Worm (Caenorhabditis elegans) whole organism, L1 larva: ENCODE data around the gene srx-21.

Experiments
- C04F5.9 ChIP-seq: sonication (generic microtip); optimal IDR thresholded peaks from 2 replicates; lab custom pipeline; 2016; ENCODE audit warnings: missing genetic modification characterization, missing compliant biosample characterization
- C16A3.4 ChIP-seq: fragments of 150-350 bp; optimal IDR thresholded peaks from 2 replicates; lab custom pipeline; 2014; ENCODE audit warnings: missing biosample characterization, missing genetic modification characterization
- alr-1 ChIP-seq: fragments of 200-800 bp; sonication (Bioruptor generic); optimal IDR thresholded peaks from 2 replicates; lab custom pipeline; 2018; ENCODE audit warnings: borderline replicate concordance, mild to moderate bottlenecking, missing genetic modification characterization, missing compliant biosample characterization
- aly-2 ChIP-seq: fragments of 150-350 bp; optimal IDR thresholded peaks from 2 replicates; lab custom pipeline; 2014; ENCODE audit warnings: missing biosample characterization, missing genetic modification characterization
- ceh-82 ChIP-seq, 3 experiments: fragments of 150-350 bp in 1 of 3; sonication (generic microtip) in 2 of 3; optimal IDR thresholded peaks; 2 replicates each; lab custom pipeline; 2014 to 2017; ENCODE audit warnings: missing biosample characterization in 3 of 3, missing genetic modification characterization in 3 of 3
- ceh-88 ChIP-seq: fragments of 200-800 bp; sonication (Bioruptor generic); IDR thresholded peaks from 2 replicates; pipeline ENCODE4 v1.3.6; 2022; ENCODE audit warnings: missing genetic modification characterization, missing compliant biosample characterization
- ces-1 ChIP-seq: fragments of 150-350 bp; optimal IDR thresholded peaks from 2 replicates; lab custom pipeline; 2014; ENCODE audit warnings: missing biosample characterization, missing genetic modification reagents, missing genetic modification characterization
- dpl-1 ChIP-seq, 3 experiments: fragments of 150-350 bp in 2 of 3; sonication (generic microtip) in 1 of 3; optimal IDR thresholded peaks; 2 replicates each; lab custom pipeline; 2014 to 2017; ENCODE audit warnings: missing biosample characterization in 3 of 3, missing genetic modification characterization in 3 of 3, missing genetic modification reagents in 3 of 3
- efl-1 ChIP-seq, 4 experiments: fragments of 150-350 bp; optimal IDR thresholded peaks in 3 of 4; peaks in 1 of 4; 1 replicate in 1 of 4; 2 replicates in 3 of 4; lab custom pipeline; 2014; ENCODE audit warnings: missing biosample characterization in 2 of 4, missing genetic modification characterization in 2 of 4, missing genetic modification reagents in 2 of 4
- egl-27 ChIP-seq, 2 experiments: fragments of 150-350 bp in 1 of 2; sonication (generic microtip); optimal IDR thresholded peaks; 3 replicates each; lab custom pipeline; 2017 to 2018; ENCODE audit warnings: missing biosample characterization in 2 of 2, missing genetic modification characterization in 2 of 2, missing genetic modification reagents in 2 of 2
- elt-2 ChIP-seq: sonication (generic microtip); optimal IDR thresholded peaks from 2 replicates; lab custom pipeline; 2016; ENCODE audit warnings: missing genetic modification characterization, mild to moderate bottlenecking, inconsistent platforms, missing compliant biosample characterization, missing genetic modification reagents
- ets-5 ChIP-seq: fragments of 200-800 bp; sonication (Bioruptor generic); IDR thresholded peaks from 2 replicates; pipeline ENCODE4 v1.3.6; 2022; ENCODE audit warnings: missing genetic modification characterization, missing compliant biosample characterization
- fkh-8 ChIP-seq: sonication (generic microtip); optimal IDR thresholded peaks from 2 replicates; lab custom pipeline; 2016; ENCODE audit warnings: mild to moderate bottlenecking, missing genetic modification characterization, missing compliant biosample characterization
- fos-1 ChIP-seq: fragments of 150-350 bp; optimal IDR thresholded peaks from 2 replicates; lab custom pipeline; 2014; ENCODE audit warnings: missing biosample characterization, missing genetic modification characterization
- grh-1 ChIP-seq: fragments of 200-800 bp; sonication (Bioruptor generic); IDR thresholded peaks from 2 replicates; pipeline ENCODE4 v1.3.6; 2022; ENCODE audit warnings: missing genetic modification reagents, missing genetic modification characterization, missing compliant biosample characterization
- hlh-17 ChIP-seq: fragments of 200-800 bp; sonication (Bioruptor generic); optimal IDR thresholded peaks from 2 replicates; lab custom pipeline; 2018; ENCODE audit warnings: missing genetic modification characterization, mild to moderate bottlenecking, missing compliant biosample characterization, moderate library complexity, borderline replicate concordance
- hlh-4 ChIP-seq: sonication (generic microtip); optimal IDR thresholded peaks from 2 replicates; lab custom pipeline; 2016; ENCODE audit warnings: mild to moderate bottlenecking, missing genetic modification characterization, missing compliant biosample characterization
- hpl-2 ChIP-seq: fragments of 150-350 bp; optimal IDR thresholded peaks from 2 replicates; lab custom pipeline; 2014; ENCODE audit warnings: missing biosample characterization, missing genetic modification reagents, missing genetic modification characterization
- irx-1 ChIP-seq: sonication (generic microtip); optimal IDR thresholded peaks from 2 replicates; lab custom pipeline; 2016; ENCODE audit warnings: missing genetic modification characterization, missing compliant biosample characterization
- isw-1 ChIP-seq: fragments of 200-800 bp; sonication (Bioruptor generic); IDR thresholded peaks from 2 replicates; pipeline ENCODE4 v1.3.6; 2022; ENCODE audit warnings: missing genetic modification characterization, missing compliant biosample characterization
- jun-1 ChIP-seq: fragments of 150-350 bp; optimal IDR thresholded peaks from 2 replicates; lab custom pipeline; 2014; ENCODE audit warnings: missing biosample characterization, missing genetic modification reagents, missing genetic modification characterization
- lin-13 ChIP-seq: fragments of 150-350 bp; optimal IDR thresholded peaks from 2 replicates; lab custom pipeline; 2014; ENCODE audit warnings: missing biosample characterization, missing genetic modification reagents, missing genetic modification characterization
- lin-14 ChIP-seq: fragments of 200-800 bp; sonication (Bioruptor generic); optimal IDR thresholded peaks from 2 replicates; lab custom pipeline; 2018; ENCODE audit warnings: mild to moderate bottlenecking, missing genetic modification characterization, moderate library complexity, missing compliant biosample characterization
- lin-35 ChIP-seq, 2 experiments: fragments of 150-350 bp; optimal IDR thresholded peaks; 2 replicates each; lab custom pipeline; 2014; ENCODE audit warnings: missing biosample characterization in 2 of 2, missing genetic modification characterization in 2 of 2, missing genetic modification reagents in 2 of 2
- lin-39 ChIP-seq: fragments of 150-350 bp; optimal IDR thresholded peaks from 2 replicates; lab custom pipeline; 2014; ENCODE audit warnings: missing biosample characterization, missing genetic modification reagents, missing genetic modification characterization
- mab-9 ChIP-seq: fragments of 200-800 bp; sonication (Bioruptor generic); IDR thresholded peaks from 2 replicates; pipeline ENCODE4 v1.3.6; 2022; ENCODE audit warnings: missing genetic modification reagents, missing genetic modification characterization, missing compliant biosample characterization
- nhr-11 ChIP-seq: fragments of 150-350 bp; optimal IDR thresholded peaks from 2 replicates; lab custom pipeline; 2014; ENCODE audit warnings: missing biosample characterization, missing genetic modification characterization
- nhr-12 ChIP-seq: sonication (generic microtip); optimal IDR thresholded peaks from 2 replicates; lab custom pipeline; 2017; ENCODE audit warnings: missing biosample characterization, missing genetic modification characterization
- nhr-19 ChIP-seq: fragments of 200-800 bp; sonication (Bioruptor generic); conservative IDR thresholded peaks from 2 replicates; pipeline ENCODE4 v1.3.6; 2022; ENCODE audit warnings: missing genetic modification characterization, missing compliant biosample characterization
- nhr-20 ChIP-seq: sonication (generic microtip); optimal IDR thresholded peaks from 2 replicates; lab custom pipeline; 2016; ENCODE audit warnings: mild to moderate bottlenecking, missing genetic modification characterization, missing compliant biosample characterization
- nhr-71 ChIP-seq: sonication (generic microtip); optimal IDR thresholded peaks from 2 replicates; lab custom pipeline; 2016; ENCODE audit warnings: mild to moderate bottlenecking, missing genetic modification characterization, moderate library complexity, missing compliant biosample characterization
- nhr-76 ChIP-seq: sonication (generic microtip); optimal IDR thresholded peaks from 2 replicates; lab custom pipeline; 2017; ENCODE audit warnings: missing biosample characterization, missing genetic modification characterization
- nhr-84 ChIP-seq: sonication (generic microtip); optimal IDR thresholded peaks from 2 replicates; lab custom pipeline; 2017; ENCODE audit warnings: missing biosample characterization, missing genetic modification characterization
- pqm-1 ChIP-seq: sonication (generic microtip); optimal IDR thresholded peaks from 3 replicates; lab custom pipeline; 2017; ENCODE audit warnings: missing biosample characterization, missing genetic modification characterization
- rnt-1 ChIP-seq: sonication (generic microtip); optimal IDR thresholded peaks from 2 replicates; lab custom pipeline; 2016; ENCODE audit warnings: mild to moderate bottlenecking, missing genetic modification characterization, moderate library complexity, missing compliant biosample characterization
- snu-23 ChIP-seq: sonication (generic microtip); optimal IDR thresholded peaks from 2 replicates; lab custom pipeline; 2016; ENCODE audit warnings: missing genetic modification characterization, missing compliant biosample characterization
- sup-37 ChIP-seq: fragments of 200-800 bp; sonication (Bioruptor generic); optimal IDR thresholded peaks from 2 replicates; lab custom pipeline; 2018; ENCODE audit warnings: mild to moderate bottlenecking, missing genetic modification characterization, missing compliant biosample characterization
- tbx-2 ChIP-seq: sonication (generic microtip); optimal IDR thresholded peaks from 2 replicates; lab custom pipeline; 2016; ENCODE audit warnings: missing genetic modification characterization, missing compliant biosample characterization
- unc-130 ChIP-seq: fragments of 150-350 bp; optimal IDR thresholded peaks from 2 replicates; lab custom pipeline; 2017; ENCODE audit warnings: missing biosample characterization, missing genetic modification characterization, inconsistent platforms
- unc-30 ChIP-seq: sonication (generic microtip); optimal IDR thresholded peaks from 2 replicates; lab custom pipeline; 2017; ENCODE audit warnings: missing biosample characterization, missing genetic modification characterization

Gene srx-21

DNA sequence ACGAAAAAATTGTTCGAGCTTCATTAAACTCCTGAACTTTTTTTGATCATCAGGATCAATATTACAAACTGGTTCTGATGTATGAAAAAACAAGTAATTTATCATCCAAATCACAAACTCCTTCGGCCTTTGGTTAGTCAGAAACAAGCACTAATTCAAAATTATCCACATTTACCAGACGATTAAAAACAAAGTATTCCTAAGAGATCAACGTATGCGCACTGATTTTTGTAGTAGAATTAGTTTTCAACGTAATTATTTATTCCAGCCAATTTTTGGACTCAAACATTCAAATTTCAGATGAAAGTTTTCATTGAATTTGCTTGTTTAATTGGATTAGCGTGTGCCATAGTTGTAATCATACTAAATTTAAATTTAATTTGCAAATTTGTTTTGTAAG, 30.1 kb downstream of the srx-21 start, which contains the start of gene srbc-38 (continued):
- TF ChIP-seq dpl-1 (GFP tag; optimal IDR thresholded peaks at IDR 0.05; lab: Kevin White, UChicago): no peak

DNA sequence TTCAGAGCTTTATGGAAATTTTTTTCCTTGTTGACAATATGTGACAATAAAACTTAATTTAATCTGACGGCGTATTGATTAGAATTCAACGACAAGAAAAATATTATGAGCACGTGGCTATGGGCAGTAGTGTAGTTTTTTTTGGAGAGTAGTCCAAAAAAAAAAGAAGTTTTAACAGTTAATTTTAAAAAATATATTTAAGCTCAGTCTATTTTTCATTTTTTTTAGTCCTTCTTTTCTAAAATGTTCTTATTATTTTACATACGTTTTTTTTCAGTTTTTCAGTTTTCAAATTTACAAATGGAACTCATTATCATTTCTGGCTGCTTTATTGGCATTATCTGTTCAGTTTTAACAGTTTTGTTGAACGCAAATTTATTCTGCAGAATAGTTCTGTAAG, 32.0 kb downstream of the srx-21 start, which contains the start of gene srbc-39:
Gene srbc-39, plus strand, starts transcription at position 301 of the 400 bp plus-strand sequence.
- TF ChIP-seq elt-2 (tag; lab: Kevin White, UChicago) (no peak), lin-35 (GFP tag; optimal IDR thresholded peaks at IDR 0.05; lab: Kevin White, UChicago) (no peak), pqm-1 (tag; lab: Kevin White, UChicago) (no peak), lin-13 (GFP tag; lab: Kevin White, UChicago) (no peak), mab-9 (GFP tag; lab: Robert Waterston, UW) (no peak), ets-5 (GFP tag; lab: Robert Waterston, UW) (no peak), unc-30 (no peak), aly-2 (tag; lab: Kevin White, UChicago) (no peak), alr-1 (no peak), egl-27 (tag; optimal IDR thresholded peaks at IDR 0.05; lab: Kevin White, UChicago) (no peak), lin-14 (GFP tag; lab: Kevin White, UChicago) (no peak), isw-1 (no peak), hlh-4 (tag; lab: Kevin White, UChicago) (no peak), grh-1 (GFP tag; lab: Robert Waterston, UW) (no peak), nhr-12 (tag; lab: Kevin White, UChicago) (no peak), nhr-76 (no peak), C16A3.4 (tag; lab: Kevin White, UChicago) (no peak)

ce11 chrV:712882-713281, 36.0 kb downstream of the srx-21 start, which contains the start of gene cyp-33C11:
cyp-33C11 (minus strand) TSS chrV:712982.
- no peak for TF ChIP-seq nhr-84 (tag; lab: Kevin White, UChicago)

DNA sequence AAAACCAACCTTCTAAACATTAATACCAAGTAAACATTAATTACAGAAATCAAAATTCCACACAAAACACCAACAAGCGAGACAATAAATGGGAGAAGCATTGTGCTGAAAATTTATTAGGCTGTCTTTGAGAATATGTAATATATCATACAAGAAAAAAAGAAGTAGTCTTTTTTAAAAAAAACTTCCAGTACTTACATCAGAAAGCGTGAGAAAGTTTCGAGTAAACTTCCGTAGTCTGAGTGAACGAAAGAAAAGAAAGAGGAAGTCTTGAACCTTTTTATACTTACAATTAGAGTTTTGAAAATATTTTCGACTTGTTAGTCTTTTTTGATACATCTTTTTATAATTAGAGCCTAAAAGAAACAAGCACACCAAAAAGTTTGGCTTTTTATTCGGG, 42.9 kb downstream of the srx-21 start, which contains the start of gene srbc-40:
Gene srbc-40, minus strand, starts transcription at position 101 of the 400 bp plus-strand sequence.
- no peak for TF ChIP-seq nhr-71
- TF ChIP-seq, all 84 proteins: peak for 0

DNA sequence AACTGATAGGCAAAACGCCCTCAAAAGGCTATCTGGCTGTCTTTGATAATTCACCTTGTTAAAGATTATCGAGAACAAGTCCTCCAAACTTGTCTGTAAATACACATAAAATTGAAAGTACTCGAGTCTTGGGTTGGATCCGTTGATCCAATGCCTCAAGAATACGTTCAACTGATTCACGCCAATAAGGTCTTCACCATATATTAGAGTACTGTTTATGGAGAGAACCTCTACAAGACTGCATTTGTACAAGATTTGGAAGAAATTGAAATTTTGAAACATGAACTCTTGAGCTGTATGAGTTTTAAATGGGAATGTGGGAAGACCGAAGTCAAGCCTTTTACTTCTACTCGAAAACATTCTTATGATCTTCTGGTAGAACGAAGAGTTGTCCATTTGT, 46.1 kb downstream of the srx-21 start:
- no peak for TF ChIP-seq fkh-8 (tag; lab: Kevin White, UChicago)
- TF ChIP-seq grh-1 (GFP tag; lab: Robert Waterston, UW): no peak
- no peak for TF ChIP-seq nhr-11 (tag; lab: Kevin White, UChicago)
- no peak for TF ChIP-seq lin-39
- no peak for TF ChIP-seq hlh-4 (tag; lab: Kevin White, UChicago)
- no peak for TF ChIP-seq ets-5 (GFP tag; lab: Robert Waterston, UW)
- no peak for TF ChIP-seq irx-1 (tag; lab: Kevin White, UChicago)
- TF ChIP-seq, all 84 proteins: peak for 0

DNA sequence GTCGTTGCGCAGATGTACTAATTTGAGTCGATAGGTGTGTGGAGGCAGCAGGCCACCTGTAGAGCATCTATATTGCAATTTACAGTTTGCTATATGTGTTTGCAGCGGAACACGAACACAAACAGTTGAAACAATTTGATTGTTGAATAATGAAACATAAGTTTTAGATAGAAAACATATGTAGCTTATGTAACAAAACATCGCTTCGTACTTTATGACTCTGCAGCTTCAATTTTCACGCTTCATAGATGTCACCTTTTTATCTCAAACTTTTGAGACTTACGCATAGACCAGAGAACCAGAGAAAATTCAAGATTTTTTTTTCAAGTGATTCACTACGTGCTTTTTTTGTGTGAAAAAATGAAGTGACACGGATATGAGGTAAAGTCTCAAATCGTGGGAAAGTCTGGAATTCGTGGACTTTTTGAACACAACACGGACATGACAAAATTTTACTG, 47.1 kb downstream of the srx-21 start, which contains the start of gene fbxb-72:
Gene fbxb-72, minus strand, starts transcription at position 58 of the 458 bp plus-strand sequence.
- TF ChIP-seq ceh-82 (tag; optimal IDR thresholded peaks at IDR 0.05; lab: Kevin White, UChicago): no peak
- peak; percentile 51 for TF ChIP-seq nhr-20 (tag; lab: Kevin White, UChicago)
- no peak for TF ChIP-seq mab-9 (GFP tag; lab: Robert Waterston, UW)
- no peak for TF ChIP-seq fos-1 (tag; lab: Kevin White, UChicago)
- peak; percentile 75 for TF ChIP-seq hpl-2 (GFP tag; lab: Kevin White, UChicago)
- TF ChIP-seq rnt-1 (tag; lab: Kevin White, UChicago): peak; percentile 53
- TF ChIP-seq pqm-1 (tag; lab: Kevin White, UChicago): no peak
- TF ChIP-seq lin-14 (GFP tag; lab: Kevin White, UChicago): peak; percentile 71
- TF ChIP-seq elt-2 (tag; lab: Kevin White, UChicago): peak; percentile 60
- peak; percentile 21 for TF ChIP-seq C04F5.9 (tag; lab: Kevin White, UChicago)
- peak; percentile 48 for TF ChIP-seq jun-1 (tag; lab: Kevin White, UChicago)
- TF ChIP-seq nhr-19 (GFP tag; lab: Robert Waterston, UW): peak; percentile 70
- no peak for TF ChIP-seq unc-130 (tag; lab: Kevin White, UChicago)
- TF ChIP-seq efl-1 (optimal IDR thresholded peaks at IDR 0.05; lab: Kevin White, UChicago): peak; percentile 37 to 38
- peak in 1 of 2 experiments; percentile 95 for TF ChIP-seq efl-1 (GFP tag; optimal IDR thresholded peaks at IDR 0.05 in 1 of 2; lab: Kevin White, UChicago)
- peak; percentile 69 for TF ChIP-seq tbx-2 (tag; lab: Kevin White, UChicago)
- TF ChIP-seq hlh-17 (GFP tag; lab: Kevin White, UChicago): no peak
- TF ChIP-seq aly-2 (tag; lab: Kevin White, UChicago): peak; percentile 100
- TF ChIP-seq nhr-11 (tag; lab: Kevin White, UChicago): peak; percentile 17
- peak; percentile 55 for TF ChIP-seq sup-37 (GFP tag; lab: Kevin White, UChicago)
- peak; percentile 78 for TF ChIP-seq snu-23 (GFP tag; lab: Kevin White, UChicago)
- peak; percentile 38; the same call in 1 of the 2 replicates for TF ChIP-seq ceh-88 (GFP tag; lab: Robert Waterston, UW)
- TF ChIP-seq lin-35 (GFP tag; optimal IDR thresholded peaks at IDR 0.05; lab: Kevin White, UChicago): peak in 1 of 2 experiments; percentile 85
- TF ChIP-seq ces-1 (GFP tag; lab: Kevin White, UChicago): no peak
- no peak for TF ChIP-seq egl-27 (tag; optimal IDR thresholded peaks at IDR 0.05; lab: Kevin White, UChicago)
